Worm (Caenorhabditis elegans): ENCODE data around the gene zip-5.

The zip-5 gene

DNA sequence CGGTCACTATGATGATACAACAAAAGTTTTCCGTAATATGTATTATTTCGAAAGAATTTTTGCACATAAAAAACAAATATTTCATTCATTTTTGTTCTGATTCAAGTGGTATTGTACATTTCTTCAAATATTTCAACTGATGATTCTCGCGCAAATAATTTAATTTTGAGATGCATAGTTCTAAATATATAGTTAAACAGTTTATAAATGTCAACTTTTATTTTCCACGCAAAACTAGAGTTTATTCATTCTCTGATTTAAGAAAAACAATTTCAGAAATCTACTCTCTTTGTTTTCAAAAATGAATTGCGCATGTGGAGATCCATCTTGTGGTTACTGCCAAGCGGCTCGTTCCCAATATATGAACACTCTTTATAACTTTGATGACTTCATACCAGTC is at the start of gene zip-5:
zip-5 (plus strand) TSS at position 301 of the 400 bp plus-strand sequence.
- TF ChIP-seq W03F9.2 (tag; optimal IDR thresholded peaks at IDR 0.05) (no peak), dao-5 (tag; optimal IDR thresholded peaks at IDR 0.05) (no peak), him-1 (tag; optimal IDR thresholded peaks at IDR 0.05) (no peak)

DNA sequence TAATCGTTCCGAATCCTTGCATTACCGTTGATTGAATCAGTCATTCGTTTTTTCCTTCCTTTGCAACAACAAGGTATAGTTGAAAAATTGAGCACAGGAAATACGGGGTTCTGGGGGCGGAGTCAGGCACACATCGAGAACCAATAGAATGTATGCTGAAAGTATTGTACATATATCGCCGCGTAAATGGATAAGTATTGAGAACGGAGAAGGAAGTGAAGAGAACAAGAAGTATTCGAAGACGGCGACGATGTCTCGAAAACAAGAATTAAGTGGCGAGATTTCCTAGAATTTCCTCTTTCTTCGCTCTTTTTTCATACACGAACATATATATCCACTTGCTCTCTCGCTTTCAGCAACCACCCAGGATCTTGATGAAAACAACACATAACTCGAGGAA is 43.3 kb upstream of the zip-5 start:
- no peak for TF ChIP-seq him-1 (tag; optimal IDR thresholded peaks at IDR 0.05)
- TF ChIP-seq W03F9.2 (tag; optimal IDR thresholded peaks at IDR 0.05), result no peak
- TF ChIP-seq dao-5 (tag; optimal IDR thresholded peaks at IDR 0.05), result no peak

DNA sequence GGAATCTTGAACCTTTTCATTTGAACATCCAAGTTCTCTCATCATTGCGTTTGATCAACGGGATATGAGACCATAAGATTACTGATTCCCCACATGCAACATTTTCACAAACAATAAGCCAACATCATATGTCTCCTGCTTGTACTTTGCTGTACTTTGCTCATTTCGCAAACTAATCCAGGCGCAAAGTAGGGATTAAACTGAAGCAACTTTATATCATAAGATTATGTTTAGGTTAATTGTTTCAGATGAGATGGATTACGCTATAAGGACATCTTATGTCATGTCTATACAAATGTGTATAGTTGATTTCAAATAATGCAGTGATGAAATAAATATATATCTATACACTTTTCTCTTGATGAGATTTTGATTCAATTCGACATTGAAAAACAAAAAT is 34.8 kb upstream of the zip-5 start:
- no peak for TF ChIP-seq W03F9.2 (tag; optimal IDR thresholded peaks at IDR 0.05)
- no peak for TF ChIP-seq him-1 (tag; optimal IDR thresholded peaks at IDR 0.05)
- TF ChIP-seq dao-5 (tag; optimal IDR thresholded peaks at IDR 0.05), result no peak

DNA sequence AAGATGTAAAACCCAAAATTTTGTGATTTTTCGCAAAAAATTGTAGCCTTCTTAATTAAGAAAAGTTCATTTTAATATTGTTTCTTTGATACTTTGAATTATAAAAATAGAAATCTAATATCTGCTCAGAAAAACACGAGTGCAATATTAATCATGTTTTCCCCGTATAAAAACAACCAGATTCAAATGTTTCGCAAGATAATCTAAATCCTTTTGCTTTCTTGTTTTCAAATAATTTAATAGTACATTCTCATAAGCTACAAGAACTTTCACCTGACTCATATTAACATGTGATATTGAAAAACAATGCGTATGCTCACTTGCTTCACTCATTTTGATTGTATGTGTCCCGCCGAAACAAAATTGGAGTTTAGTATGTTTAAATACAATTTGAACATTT is 29.0 kb upstream of the zip-5 start:
- TF ChIP-seq dao-5 (tag; optimal IDR thresholded peaks at IDR 0.05), result no peak
- no peak for TF ChIP-seq W03F9.2 (tag; optimal IDR thresholded peaks at IDR 0.05)
- TF ChIP-seq him-1 (tag; optimal IDR thresholded peaks at IDR 0.05), result no peak

DNA sequence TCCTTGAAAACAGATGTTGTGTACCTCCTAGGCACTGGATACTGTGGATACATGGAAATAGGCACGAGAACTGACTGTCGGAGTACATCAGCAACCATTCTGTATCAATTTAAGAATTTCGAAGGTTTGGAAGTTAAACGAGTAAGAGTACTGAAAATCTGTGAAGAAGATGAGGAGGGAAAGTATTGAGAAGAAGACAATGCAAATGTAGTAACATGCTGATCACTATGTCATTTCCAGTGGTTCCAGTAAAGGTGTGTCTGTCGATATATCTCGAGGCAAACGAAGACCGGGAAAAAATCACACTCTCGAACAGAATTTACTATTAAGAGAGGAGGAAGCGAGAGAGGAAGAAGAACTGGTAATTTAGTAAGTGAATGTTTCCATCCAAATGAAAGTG is 27.8 kb upstream of the zip-5 start, which contains the start of gene dmd-10:
dmd-10 (minus strand) TSS at position 101 of the 400 bp plus-strand sequence.
- no peak for TF ChIP-seq him-1 (tag; optimal IDR thresholded peaks at IDR 0.05)
- no peak for TF ChIP-seq W03F9.2 (tag; optimal IDR thresholded peaks at IDR 0.05)
- TF ChIP-seq dao-5 (tag; optimal IDR thresholded peaks at IDR 0.05), result no peak

DNA sequence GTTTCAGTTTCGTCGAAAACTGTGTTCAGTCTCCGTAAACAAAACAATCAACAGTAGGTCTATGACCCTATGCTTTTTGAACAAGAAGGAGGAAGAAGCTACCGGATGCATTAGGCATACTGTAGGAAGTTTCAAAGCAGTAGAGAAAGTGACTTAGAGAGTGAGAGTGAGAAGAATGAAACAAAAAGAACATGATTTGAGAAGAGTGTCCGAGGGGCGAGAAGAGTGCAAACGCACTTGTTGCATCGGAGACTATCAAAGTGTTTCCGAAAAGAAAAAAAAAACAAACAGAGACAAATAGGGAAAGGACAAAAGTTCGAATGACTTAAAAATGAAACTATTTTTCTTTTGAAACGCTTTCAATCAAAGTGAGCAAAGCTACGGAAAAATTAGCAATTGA is 21.1 kb upstream of the zip-5 start:
- TF ChIP-seq dao-5 (tag; optimal IDR thresholded peaks at IDR 0.05), result no peak
- no peak for TF ChIP-seq him-1 (tag; optimal IDR thresholded peaks at IDR 0.05)
- TF ChIP-seq W03F9.2 (tag; optimal IDR thresholded peaks at IDR 0.05), result no peak

DNA sequence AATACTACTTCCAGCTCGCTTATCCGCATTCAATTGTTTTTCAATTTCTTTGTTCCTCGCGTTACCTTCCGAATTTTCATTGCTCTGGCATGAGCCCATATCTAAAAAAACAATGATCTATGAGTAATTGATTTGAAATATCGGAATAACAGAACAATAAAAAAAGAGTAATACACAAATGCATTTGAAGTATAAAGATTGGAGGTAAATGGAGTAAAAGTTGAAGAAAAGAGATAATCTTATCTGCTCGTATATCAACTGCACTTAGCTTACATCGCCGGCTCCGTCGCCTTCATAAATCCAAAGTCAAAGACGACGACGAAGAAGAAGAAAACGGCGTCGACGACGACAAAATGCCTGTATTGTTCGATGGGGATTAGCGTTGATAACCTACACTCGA is 14.9 kb upstream of the zip-5 start, which contains the start of gene odr-3:
odr-3 (minus strand) TSS at position 101 of the 400 bp plus-strand sequence.
- TF ChIP-seq him-1 (tag; optimal IDR thresholded peaks at IDR 0.05) (no peak), dao-5 (tag; optimal IDR thresholded peaks at IDR 0.05) (no peak), W03F9.2 (tag; optimal IDR thresholded peaks at IDR 0.05) (no peak)

DNA sequence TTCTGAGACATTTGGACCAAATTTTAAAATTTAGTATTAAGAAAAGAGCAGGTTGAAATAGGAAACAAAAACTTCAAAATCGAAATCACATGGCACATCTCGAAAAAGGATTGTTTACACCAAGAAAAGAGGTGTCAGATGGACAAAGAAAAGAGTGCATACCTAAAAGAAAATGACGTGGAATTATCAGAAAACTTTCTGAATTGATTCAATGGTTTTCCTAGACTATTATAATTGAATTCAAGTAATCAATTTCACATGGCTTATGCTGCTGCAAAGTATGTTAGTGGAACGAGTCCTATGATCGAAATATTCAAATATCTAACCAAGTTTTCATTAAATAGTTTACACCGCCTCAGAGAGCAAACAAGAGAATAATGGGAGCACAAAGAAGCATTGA is 11.5 kb upstream of the zip-5 start:
- TF ChIP-seq W03F9.2 (tag; optimal IDR thresholded peaks at IDR 0.05), result no peak
- TF ChIP-seq dao-5 (tag; optimal IDR thresholded peaks at IDR 0.05), result no peak
- no peak for TF ChIP-seq him-1 (tag; optimal IDR thresholded peaks at IDR 0.05)

DNA sequence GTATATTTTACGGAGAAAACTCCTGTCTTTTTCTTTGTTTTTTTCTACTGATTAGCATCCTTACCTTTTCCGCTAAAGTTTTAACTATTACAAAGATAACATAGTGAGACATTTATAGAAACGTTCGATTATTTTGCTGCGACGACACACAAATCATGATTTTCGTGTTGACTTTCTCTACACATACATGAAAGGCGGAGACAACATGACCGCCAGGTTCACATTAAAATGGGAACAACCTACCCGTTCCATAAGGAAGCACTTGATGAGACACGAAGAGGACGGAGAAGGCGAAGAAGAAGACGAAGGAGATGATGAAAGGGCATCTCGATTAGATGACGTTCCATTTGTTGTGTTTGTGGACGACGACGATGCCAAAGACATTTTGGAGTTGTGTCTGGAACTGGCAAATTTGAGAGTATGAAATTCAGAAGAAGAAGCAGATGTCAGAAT is 5.4 kb upstream of the zip-5 start, which contains the start of gene C34D1.4:
C34D1.4 (minus strand) TSS at position 403 of the 453 bp plus-strand sequence.
- TF ChIP-seq dao-5 (tag; optimal IDR thresholded peaks at IDR 0.05), result no peak
- no peak for TF ChIP-seq him-1 (tag; optimal IDR thresholded peaks at IDR 0.05)
- no peak for TF ChIP-seq W03F9.2 (tag; optimal IDR thresholded peaks at IDR 0.05)

DNA sequence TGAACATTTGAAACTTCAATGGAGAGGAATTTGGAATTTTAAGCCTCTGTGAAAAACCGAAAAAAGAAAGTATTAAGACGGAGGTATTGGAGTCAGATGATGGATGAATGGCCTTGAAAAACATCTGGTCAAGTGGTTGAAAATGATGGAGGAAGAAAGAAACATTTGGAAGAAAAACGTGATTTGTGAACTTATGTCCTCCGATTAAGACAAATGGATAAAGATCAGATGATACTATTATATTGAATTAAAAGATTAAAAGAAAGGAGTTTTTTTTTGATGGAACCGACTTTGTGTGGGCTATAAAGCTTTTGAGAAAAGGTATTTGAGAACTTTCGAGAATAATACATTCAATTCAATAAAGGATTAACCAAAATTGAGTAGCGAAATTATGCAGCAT is 4.8 kb upstream of the zip-5 start:
- TF ChIP-seq W03F9.2 (tag; optimal IDR thresholded peaks at IDR 0.05) (no peak), him-1 (tag; optimal IDR thresholded peaks at IDR 0.05) (no peak), dao-5 (tag; optimal IDR thresholded peaks at IDR 0.05) (no peak)

DNA sequence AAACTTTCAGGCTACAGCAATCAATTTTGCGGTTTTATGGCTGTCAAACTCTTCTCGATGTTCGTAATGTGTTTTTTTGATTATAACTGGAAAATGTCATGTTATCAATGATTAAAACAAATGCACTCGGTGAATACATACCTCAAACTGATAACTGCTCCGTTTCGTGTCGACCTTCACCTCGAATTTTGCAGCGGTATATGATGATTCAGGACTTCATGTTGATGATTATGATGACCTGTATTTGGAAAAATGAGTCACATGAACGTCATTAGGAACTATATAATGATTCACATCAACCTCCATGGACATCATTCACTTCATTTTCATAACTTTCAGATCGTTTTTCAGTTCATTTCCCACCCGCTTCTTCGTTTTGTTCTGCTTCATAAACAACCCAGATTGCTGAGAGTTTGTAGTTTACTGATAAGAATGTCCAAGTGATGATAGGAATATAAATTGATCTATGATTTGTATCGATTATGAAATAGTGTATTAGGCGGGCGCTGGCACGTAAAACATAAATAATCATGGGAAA is 1.5 kb upstream of the zip-5 start:
- no peak for TF ChIP-seq him-1 (tag; optimal IDR thresholded peaks at IDR 0.05)
- TF ChIP-seq W03F9.2 (tag; optimal IDR thresholded peaks at IDR 0.05), result no peak
- no peak for TF ChIP-seq dao-5 (tag; optimal IDR thresholded peaks at IDR 0.05)

DNA sequence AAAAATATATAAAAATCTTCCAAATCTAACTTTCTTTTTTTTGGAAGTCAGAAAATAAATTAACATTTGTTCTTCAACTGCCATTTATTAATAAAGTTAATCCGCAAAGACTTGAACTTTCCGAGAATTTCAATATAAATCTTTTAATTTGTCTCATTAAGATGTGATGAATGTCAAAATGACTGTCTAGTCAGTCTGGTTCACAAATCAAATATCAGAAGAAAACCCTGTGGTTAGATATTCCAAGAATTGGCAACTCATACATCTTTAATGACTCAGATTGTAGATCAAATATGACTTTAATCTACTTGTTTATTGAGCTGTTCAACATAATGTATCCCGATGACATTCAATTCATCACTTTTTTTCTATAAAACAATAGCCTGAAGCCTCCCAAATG is 1.3 kb downstream of the zip-5 start:
- no peak for TF ChIP-seq W03F9.2 (tag; optimal IDR thresholded peaks at IDR 0.05)

DNA sequence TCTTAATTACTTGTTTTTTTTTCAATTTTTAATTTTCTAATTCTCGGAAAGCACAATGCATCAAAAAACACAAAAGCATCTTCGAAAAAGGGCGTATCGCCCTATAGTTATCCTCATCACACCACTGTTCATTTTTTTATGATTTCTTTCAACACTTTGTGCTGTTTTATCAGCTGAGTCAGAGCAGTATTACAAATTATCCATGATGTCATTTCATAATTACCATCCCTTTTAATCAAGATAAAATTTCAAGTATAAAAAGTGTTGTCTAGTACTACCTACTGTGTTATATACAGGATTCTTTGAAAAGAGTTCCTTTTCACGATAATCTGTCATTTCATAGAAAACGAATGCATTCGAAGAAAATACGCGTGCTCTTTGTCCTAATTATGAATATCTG is 2.3 kb downstream of the zip-5 start:
- TF ChIP-seq dao-5 (tag; optimal IDR thresholded peaks at IDR 0.05) (no peak), him-1 (tag; optimal IDR thresholded peaks at IDR 0.05) (no peak), W03F9.2 (tag; optimal IDR thresholded peaks at IDR 0.05) (no peak)

DNA sequence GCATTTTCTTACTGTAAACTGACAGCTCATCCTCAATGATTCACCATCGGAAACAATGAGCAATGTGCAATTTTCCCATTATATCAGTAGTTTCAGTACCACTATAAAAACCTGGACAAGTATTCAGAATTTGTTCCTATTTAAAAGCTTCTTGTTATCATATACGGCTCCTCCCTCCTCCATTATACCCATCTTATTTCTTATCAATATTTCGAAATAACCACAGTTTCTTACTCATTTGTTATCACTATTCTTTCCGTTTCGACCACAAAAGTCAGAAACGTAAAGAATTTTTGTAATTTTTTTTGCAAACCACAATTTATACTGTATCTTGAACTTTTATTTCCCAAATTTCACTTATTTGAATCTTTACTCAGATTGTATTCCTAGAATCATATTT is 3.7 kb downstream of the zip-5 start:
- TF ChIP-seq W03F9.2 (tag; optimal IDR thresholded peaks at IDR 0.05), result no peak
- no peak for TF ChIP-seq dao-5 (tag; optimal IDR thresholded peaks at IDR 0.05)
- TF ChIP-seq him-1 (tag; optimal IDR thresholded peaks at IDR 0.05), result no peak

DNA sequence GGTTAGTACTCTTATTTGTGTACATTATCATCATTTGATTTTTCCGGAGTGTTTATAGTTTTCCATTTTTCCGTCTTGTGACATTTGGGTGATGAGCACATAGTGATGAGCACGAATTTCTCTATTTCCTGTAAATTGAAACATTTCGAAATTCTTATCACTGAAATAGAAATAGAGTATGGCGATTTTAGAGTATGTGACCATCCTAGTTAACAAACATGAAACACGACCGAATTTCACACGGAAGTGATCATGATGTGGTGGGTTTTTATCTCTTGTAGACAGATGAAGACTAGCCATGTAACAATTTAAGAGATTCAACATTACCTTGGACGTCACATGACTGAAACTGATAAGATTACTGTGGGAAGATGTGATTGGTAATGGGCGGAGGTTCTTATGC is 4.9 kb downstream of the zip-5 start:
- TF ChIP-seq dao-5 (tag; optimal IDR thresholded peaks at IDR 0.05) (no peak), him-1 (tag; optimal IDR thresholded peaks at IDR 0.05) (no peak), W03F9.2 (tag; optimal IDR thresholded peaks at IDR 0.05) (no peak)
